Worm (Caenorhabditis elegans) whole organism, L4/young adult: Measurements from ENCODE around the gene T25D3.4.

Experiments
- dao-5 ChIP-seq: sonication (generic microtip); optimal IDR thresholded peaks from 2 replicates; lab custom pipeline; 2016; ENCODE audit warnings: missing genotype, missing genetic modification characterization, moderate library complexity, missing compliant biosample characterization
- him-1 ChIP-seq: sonication (generic microtip); optimal IDR thresholded peaks from 2 replicates; lab custom pipeline; 2016; ENCODE audit warnings: missing genotype, missing genetic modification reagents, missing genetic modification characterization, missing compliant biosample characterization

DNA sequence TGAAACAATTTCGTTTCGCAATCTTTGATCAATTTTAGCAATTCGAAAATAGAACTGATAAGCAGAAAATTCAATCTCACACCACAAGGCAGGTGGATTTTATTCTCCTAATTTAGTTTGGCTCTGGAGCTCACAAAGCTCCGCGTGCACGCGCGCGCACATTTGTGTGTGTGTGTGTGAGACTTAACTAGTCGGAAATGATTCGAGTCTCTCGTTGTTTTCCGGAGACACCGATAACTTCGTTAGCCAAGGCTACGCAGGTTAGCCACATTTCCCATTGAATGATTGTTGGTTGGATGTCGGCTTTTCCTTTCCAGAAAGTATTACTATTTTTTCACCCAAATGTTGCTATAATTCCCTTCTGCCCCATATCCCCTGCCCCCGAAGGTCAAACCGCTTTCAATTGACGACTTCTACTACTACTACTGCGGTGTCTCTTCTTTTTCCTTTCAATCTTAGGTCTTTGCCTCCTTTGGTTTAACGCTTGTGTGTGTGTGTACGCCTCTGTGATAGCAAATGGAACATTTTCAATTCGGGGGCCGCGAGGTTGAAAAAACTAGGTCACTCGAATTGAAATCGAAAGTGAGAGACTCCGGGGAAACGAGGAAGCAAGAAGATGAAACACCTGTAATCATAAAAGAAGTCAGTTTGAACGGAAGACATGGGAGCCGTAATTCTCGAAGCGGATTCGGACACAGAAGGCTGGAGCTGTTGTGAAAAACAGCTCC, 11.1 kb downstream of the T25D3.4 start:
- TF ChIP-seq dao-5 (tag; lab: Kevin White, UChicago) (no peak), him-1 (tag; lab: Kevin White, UChicago) (no peak)
